Worm (Caenorhabditis elegans) whole organism, L4/young adult: ENCODE results near the gene mec-17.

ENCODE experiments used
- W03F9.2 ChIP-seq: fragments of 150-350 bp; optimal IDR thresholded peaks from 2 replicates; lab custom pipeline; 2014; ENCODE audit warnings: missing biosample characterization, missing genetic modification characterization
- dao-5 ChIP-seq: sonication (generic microtip); optimal IDR thresholded peaks from 2 replicates; lab custom pipeline; 2016; ENCODE audit warnings: missing genotype, missing genetic modification characterization, moderate library complexity, missing compliant biosample characterization
- him-1 ChIP-seq: sonication (generic microtip); optimal IDR thresholded peaks from 2 replicates; lab custom pipeline; 2016; ENCODE audit warnings: missing genotype, missing genetic modification reagents, missing genetic modification characterization, missing compliant biosample characterization

The mec-17 gene

DNA sequence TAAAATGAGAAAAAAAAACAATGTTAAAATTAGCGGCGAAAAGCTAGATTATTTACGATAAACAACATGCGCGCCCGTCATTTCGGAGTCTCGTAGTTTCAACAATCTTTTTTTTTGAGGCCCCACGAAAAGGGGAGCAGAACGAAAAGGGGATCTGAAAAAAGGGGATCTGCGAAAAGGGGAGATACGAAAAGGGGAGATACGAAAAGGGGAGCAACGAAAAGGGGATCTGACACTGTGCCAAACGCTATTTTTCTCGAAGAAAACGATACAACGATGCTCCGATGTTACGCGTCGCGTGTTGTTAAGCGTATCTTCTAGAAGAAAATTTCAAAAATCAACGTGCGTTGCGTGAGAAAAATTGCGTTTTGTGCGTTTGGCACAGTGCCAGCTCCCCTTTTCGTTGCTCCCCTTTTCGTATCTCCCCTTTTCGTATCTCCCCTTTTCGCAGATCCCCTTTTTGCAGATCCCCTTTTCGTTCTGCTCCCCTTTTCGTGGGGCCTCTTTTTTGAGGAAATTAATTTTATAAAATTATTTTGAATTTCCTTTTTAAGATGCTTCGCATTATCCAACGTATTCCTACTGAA, 28.8 kb upstream of the mec-17 start, which contains the start of gene C26B2.7:
Gene C26B2.7, plus strand, starts transcription at position 549 of the 587 bp plus-strand sequence.
- TF ChIP-seq him-1 (tag; lab: Kevin White, UChicago), result peak; percentile 53
- peak; percentile 2 for TF ChIP-seq W03F9.2 (tag; lab: Kevin White, UChicago)

DNA sequence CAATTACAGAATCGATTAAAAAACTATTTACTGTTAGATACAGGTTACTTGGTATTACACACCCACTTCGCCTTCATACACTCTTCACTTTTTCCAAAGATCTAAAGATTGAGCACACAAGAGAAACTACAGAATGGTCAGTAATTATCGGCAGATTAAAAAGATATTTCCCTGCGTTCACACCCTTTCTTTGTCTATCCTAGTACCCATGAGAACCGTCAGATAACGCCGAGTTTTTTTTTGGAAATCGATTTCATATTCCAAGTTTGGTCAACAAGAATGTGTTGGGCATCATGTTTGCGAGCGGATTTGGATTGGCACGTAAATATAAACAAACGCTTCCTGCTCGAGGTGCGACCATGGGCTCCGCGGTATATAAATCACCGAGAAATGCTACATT, 26.9 kb upstream of the mec-17 start, which contains the start of gene C26B2.8:
Gene C26B2.8, plus strand, starts transcription at position 301 of the 400 bp plus-strand sequence.
- no peak for TF ChIP-seq him-1 (tag; lab: Kevin White, UChicago)
- no peak for TF ChIP-seq dao-5 (tag; lab: Kevin White, UChicago)
- TF ChIP-seq W03F9.2 (tag; lab: Kevin White, UChicago), result no peak

ce11 chrIV:8012330-8012729, 25.3 kb upstream of the mec-17 start, which contains the start of gene Y42H9B.3:
Gene Y42H9B.3 (minus strand): TSS chrIV:8012430.
- TF ChIP-seq dao-5 (tag; lab: Kevin White, UChicago) (no peak), W03F9.2 (tag; lab: Kevin White, UChicago) (no peak), him-1 (tag; lab: Kevin White, UChicago) (no peak)

DNA sequence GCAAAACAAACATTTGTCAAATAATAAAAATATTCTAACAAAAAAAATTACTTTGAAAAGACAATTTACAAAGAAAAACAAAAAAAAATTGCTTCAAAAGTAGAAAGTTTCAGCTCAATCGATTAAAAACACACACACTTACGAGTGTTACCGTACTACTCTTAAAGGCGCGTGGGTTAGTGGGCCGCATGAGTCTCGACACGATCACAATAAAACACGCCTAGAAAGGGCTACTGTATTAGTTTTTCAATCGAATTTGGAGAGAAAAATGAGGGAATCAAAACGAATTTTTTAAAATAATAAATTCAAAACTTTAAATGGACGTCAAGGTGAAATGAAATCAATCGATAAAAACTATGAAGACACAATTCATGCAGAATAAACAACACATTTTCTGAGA, 23.5 kb upstream of the mec-17 start:
- no peak for TF ChIP-seq him-1 (tag; lab: Kevin White, UChicago)
- TF ChIP-seq W03F9.2 (tag; lab: Kevin White, UChicago), result peak; percentile 31

DNA sequence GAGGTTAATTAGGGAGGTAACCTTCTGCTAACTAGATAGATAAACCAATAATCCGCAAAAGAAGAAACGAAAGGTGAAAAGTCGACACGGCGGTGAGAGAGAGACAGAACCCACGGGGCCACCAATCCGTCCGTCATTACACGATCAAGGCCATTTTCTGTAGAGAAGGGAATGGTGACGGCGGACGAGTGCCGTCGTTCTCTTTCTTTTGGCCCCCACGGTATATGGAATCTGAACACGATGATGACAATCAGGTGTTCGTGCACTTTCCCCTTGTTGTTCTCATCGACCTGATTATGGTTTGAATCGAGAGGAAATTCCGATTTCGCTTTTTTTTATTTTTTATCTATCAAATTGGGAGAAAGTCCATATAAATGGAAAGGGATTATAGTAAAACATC, 22.4 kb upstream of the mec-17 start:
- TF ChIP-seq dao-5 (tag; lab: Kevin White, UChicago) (no peak), him-1 (tag; lab: Kevin White, UChicago) (no peak), W03F9.2 (tag; lab: Kevin White, UChicago) (no peak)

DNA sequence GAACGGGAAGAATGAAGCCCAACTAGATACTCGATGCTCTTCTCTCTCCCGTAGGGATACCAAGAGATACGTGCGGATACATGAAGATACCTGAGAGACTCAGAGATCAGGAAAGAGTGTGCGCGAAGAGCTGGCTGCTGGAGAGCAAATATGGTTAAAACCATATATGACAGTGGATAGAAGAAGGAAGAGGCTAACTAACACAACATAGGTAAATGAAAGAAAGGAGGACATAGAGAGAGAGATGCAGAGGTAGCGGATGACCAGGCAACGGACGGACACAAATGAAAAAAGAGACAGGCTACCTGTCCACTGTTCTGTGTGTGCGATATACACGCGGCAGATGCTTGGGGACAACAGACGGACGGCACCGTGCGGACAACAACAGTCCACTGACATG, 21.2 kb upstream of the mec-17 start:
- TF ChIP-seq W03F9.2 (tag; lab: Kevin White, UChicago) (no peak), him-1 (tag; lab: Kevin White, UChicago) (no peak), dao-5 (tag; lab: Kevin White, UChicago) (no peak)

DNA sequence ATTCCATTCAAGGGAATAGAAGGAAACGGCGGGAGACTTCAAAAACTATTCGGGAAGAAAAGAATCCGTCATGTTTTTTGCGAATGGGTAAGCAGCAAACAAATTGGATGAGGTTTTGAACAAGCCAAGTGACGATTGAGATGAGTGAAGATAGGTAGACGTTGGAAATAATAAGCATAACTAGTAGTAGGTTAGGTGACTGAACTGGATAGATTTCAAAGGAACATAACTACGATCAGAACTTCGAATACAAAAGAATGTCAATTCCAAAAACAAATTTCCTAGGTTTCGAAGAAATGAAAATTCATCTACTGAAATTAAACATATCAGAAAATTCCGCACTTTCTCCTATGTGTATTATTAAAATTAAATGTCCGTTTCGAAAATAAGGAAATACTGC, 20.6 kb upstream of the mec-17 start:
- TF ChIP-seq W03F9.2 (tag; lab: Kevin White, UChicago), result no peak
- no peak for TF ChIP-seq dao-5 (tag; lab: Kevin White, UChicago)
- no peak for TF ChIP-seq him-1 (tag; lab: Kevin White, UChicago)

ce11 chrIV:8006161-8006560, 19.2 kb upstream of the mec-17 start:
- TF ChIP-seq him-1 (tag; lab: Kevin White, UChicago) (no peak), W03F9.2 (tag; lab: Kevin White, UChicago) (no peak)

DNA sequence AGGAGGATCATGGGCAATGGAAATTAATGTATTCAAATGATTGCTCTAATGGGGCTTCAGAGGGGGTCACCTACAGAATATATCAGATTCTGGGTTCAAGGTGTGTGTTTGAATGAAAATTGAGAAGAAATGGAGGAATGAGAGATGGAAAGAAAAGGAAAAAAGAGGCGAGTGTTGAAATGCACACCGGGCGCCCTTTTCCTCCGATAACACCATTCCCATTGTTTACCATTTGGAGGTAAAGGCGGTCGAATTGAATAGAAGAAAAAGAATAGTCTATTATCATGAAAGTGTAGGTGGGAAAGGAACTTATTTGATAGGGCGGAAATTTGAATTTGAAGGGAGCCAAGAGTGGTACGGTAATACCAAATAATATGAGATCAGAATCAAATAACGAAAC, 18.4 kb upstream of the mec-17 start:
- no peak for TF ChIP-seq him-1 (tag; lab: Kevin White, UChicago)
- no peak for TF ChIP-seq W03F9.2 (tag; lab: Kevin White, UChicago)
- TF ChIP-seq dao-5 (tag; lab: Kevin White, UChicago), result no peak

DNA sequence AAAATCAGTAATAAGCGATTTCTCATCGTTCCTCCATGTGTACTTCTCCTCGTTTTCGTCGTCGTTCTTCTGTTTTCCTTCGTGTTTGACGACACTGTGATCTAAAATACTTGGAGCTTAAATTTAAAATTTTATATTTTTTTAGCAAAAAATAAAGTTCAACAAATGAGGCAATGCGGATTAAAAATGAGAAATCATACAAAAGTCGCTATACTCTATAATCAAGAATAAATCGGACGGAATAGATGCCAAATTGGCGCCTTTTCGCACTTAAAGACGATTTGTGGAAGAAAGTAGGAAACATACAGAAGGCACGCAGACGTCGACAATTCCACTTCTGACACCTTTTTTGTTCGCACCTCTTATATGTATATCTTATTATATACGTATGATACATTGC, 17.0 kb upstream of the mec-17 start, which contains the start of gene rig-4:
Gene rig-4, minus strand, starts transcription at position 101 of the 400 bp plus-strand sequence.
- no peak for TF ChIP-seq W03F9.2 (tag; lab: Kevin White, UChicago)
- TF ChIP-seq dao-5 (tag; lab: Kevin White, UChicago), result no peak
- no peak for TF ChIP-seq him-1 (tag; lab: Kevin White, UChicago)

- TF ChIP-seq him-1 (tag; lab: Kevin White, UChicago), result no peak
- TF ChIP-seq W03F9.2 (tag; lab: Kevin White, UChicago), result no peak
- no peak for TF ChIP-seq dao-5 (tag; lab: Kevin White, UChicago)
Measured at ce11 chrIV:8000763-8001162, 13.8 kb upstream of the mec-17 start.

DNA sequence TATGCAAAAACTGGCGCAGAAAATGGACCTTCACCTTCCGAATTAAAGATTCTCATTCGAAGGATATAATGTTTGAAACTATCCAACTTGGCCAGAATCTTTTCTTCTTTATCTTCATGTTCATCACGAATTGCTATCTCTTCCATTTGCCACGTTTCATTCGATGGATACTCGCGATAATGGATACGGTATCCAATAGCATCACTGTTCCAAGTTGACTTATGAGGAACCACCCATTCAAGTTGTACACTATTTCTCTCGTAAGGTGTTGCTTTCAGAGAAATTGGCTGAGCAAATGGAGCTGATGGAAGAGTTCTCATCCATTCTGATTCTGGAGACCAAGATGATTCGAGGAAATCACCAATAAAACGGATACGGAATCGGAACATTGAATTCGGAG, 7.7 kb upstream of the mec-17 start:
- TF ChIP-seq dao-5 (tag; lab: Kevin White, UChicago), result no peak
- TF ChIP-seq W03F9.2 (tag; lab: Kevin White, UChicago), result no peak
- no peak for TF ChIP-seq him-1 (tag; lab: Kevin White, UChicago)

ce11 chrIV:7988385-7988784, 1.4 kb upstream of the mec-17 start, which contains the start of gene col-115:
Gene col-115 (plus strand): TSS chrIV:7988685.
- TF ChIP-seq W03F9.2 (tag; lab: Kevin White, UChicago) (no peak), dao-5 (tag; lab: Kevin White, UChicago) (no peak), him-1 (tag; lab: Kevin White, UChicago) (no peak)

DNA sequence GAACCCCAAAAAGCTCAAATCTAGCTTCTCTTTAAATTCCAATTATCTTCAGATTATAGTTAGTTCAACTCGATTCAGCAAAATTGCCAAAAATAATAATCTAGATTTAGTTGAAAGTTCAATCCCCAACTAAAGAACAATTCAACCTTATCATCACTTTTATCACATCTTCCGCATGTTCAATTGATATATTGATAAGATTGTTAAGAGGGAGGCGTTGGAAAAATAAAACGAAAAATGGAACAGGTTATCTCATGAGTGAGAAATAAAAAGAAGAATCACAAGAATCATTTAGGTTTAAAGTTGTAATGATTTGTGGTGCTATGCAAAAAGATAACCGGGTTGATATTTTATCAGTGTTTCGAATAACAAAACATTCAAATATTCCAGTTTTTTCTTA, 1.2 kb downstream of the mec-17 start:
- TF ChIP-seq dao-5 (tag; lab: Kevin White, UChicago), result no peak
- TF ChIP-seq him-1 (tag; lab: Kevin White, UChicago), result no peak
- no peak for TF ChIP-seq W03F9.2 (tag; lab: Kevin White, UChicago)
